Worm (Caenorhabditis elegans): ENCODE data around the gene K10F12.7.

DNA sequence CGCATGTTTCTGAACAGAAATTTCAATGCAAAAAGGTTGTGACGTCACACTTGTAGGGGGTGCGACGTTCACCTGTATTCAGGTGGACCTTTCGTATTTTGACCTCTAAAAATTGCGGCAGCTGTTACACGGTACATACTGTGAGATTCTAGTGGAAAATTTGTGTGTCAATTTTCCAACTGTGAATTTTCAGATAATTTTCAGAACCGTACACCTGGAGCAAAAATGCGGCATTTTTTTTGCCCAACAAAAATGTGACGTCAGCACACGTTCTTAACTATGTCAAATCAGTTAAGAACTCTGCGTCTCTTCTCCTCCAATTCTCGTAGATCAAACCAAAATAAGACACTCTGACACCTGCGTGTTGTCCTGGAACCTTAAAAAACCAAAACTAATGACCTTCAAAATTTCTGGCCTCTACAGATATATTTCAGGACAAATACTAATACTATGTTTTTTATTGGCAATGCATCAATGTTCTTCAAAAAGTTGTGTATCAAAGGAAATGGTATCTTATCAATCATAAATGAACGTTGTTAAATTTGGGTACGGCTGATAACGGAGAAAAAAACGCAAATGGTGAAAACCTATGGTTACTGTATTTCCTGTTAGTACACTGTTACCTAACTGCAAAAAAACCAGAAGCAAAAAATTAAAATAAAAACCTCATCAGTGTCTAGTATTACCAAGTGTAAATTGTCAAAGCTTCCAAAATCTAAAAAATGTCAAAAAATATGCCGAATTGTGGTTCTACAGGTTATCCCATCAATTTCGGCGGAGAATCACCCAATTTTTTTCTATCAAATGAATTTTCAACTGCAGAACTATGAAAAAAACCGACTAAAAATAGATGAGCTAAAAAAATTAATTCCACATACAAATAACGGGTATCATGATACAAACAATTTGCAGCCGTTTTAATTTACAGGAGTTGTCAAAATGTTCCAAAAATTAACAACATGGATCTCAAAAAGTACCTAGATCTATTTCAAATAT lies 25.2 kb downstream of the K10F12.7 start:
- TF ChIP-seq ceh-43 (GFP tag; optimal IDR thresholded peaks at IDR 0.05) (no peak), sptf-1 (tag; optimal IDR thresholded peaks at IDR 0.05) (no peak), nhr-12 (tag; optimal IDR thresholded peaks at IDR 0.05) (no peak), snpc-4 (tag; optimal IDR thresholded peaks at IDR 0.05) (no peak), ztf-11 (tag; optimal IDR thresholded peaks at IDR 0.05) (no peak), unc-39 (tag; optimal IDR thresholded peaks at IDR 0.05) (no peak), pha-4 (tag; optimal IDR thresholded peaks at IDR 0.05) (no peak), lin-13 (tag; optimal IDR thresholded peaks at IDR 0.05) (no peak), unc-120 (tag; optimal IDR thresholded peaks at IDR 0.05; ENCODE audit: poor library complexity, severe bottlenecking) (no peak)
